Comparison of ENCODE assay signal across 2 worm cellular contexts in the genomic region with DNA sequence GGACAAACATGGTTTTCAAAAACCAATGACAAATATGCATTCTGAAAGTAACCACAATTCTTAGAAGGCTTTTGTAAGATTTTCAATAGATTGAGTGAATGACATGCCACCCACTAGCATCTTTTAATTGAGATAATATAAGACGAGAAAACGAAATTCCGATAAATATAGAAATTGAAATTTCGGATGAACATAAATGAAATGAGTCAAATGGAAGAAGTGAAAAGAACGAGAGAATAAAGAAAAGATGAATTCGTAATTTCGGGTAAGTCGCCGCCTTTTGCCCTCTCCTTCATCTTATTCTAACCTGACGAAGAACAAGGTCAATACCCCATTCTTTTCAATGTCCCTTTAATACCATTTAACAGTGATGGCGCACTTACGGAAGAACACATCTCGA.
A peak's percentile ranks its signal among the peaks of the same experiment; 100 is the strongest.
TF ChIP-seq lines count a peak whose summit lies in the region.

No protein-coding gene starts in this region.

TF ChIP-seq in whole organism, L1 larva, 84 proteins besides CTCF, POLR2A, EP300 and RAD21:
- peak; percentile 83 for TF ChIP-seq blmp-1 (tag; optimal IDR thresholded peaks at IDR 0.05; lab: Kevin White, UChicago)
- TF ChIP-seq nhr-77 (tag; optimal IDR thresholded peaks at IDR 0.05; lab: Kevin White, UChicago): no peak
- TF ChIP-seq nhr-237 (tag; optimal IDR thresholded peaks at IDR 0.05; lab: Kevin White, UChicago): no peak
- no peak for TF ChIP-seq fos-1 (tag; optimal IDR thresholded peaks at IDR 0.05; lab: Kevin White, UChicago)
- no peak for TF ChIP-seq ceh-82 (tag; optimal IDR thresholded peaks at IDR 0.05; lab: Kevin White, UChicago)
- TF ChIP-seq lin-14 (GFP tag; optimal IDR thresholded peaks at IDR 0.05; lab: Kevin White, UChicago): peak; percentile 13
- TF ChIP-seq rnt-1 (tag; optimal IDR thresholded peaks at IDR 0.05; lab: Kevin White, UChicago): no peak

TF ChIP-seq in whole organism, mixed stage, embryonic, 35 proteins besides CTCF, POLR2A, EP300 and RAD21:
- TF ChIP-seq mls-2 (tag; optimal IDR thresholded peaks at IDR 0.05; lab: Kevin White, UChicago) (no peak), ham-2 (GFP tag; optimal IDR thresholded peaks at IDR 0.05; lab: Kevin White, UChicago) (no peak), nhr-237 (tag; optimal IDR thresholded peaks at IDR 0.05; lab: Kevin White, UChicago) (no peak), blmp-1 (tag; optimal IDR thresholded peaks at IDR 0.05; lab: Kevin White, UChicago) (peak; percentile 86), sptf-1 (tag; optimal IDR thresholded peaks at IDR 0.05; lab: Kevin White, UChicago) (no peak), tbx-8 (GFP tag; optimal IDR thresholded peaks at IDR 0.05; lab: Kevin White, UChicago) (no peak), elt-1 (tag; optimal IDR thresholded peaks at IDR 0.05; lab: Kevin White, UChicago; ENCODE audit: borderline replicate concordance, insufficient read depth) (no peak)
